Fruit fly (Drosophila melanogaster): ENCODE results near the gene Efr.

The Efr gene

dm6 chrX:6219227-6219626 lies 530 bp upstream of the Efr start, which contains the start of gene Btnd:
Gene Btnd (minus strand): TSS chrX:6219327.
- TF ChIP-seq CG11294 (GFP tag; IDR thresholded peaks at IDR 0.05) (no peak), CG4318 (GFP tag; optimal IDR thresholded peaks at IDR 0.05) (no peak), fd59A (GFP tag; optimal IDR thresholded peaks at IDR 0.05) (no peak), svp (GFP tag) (no peak), Ets21C (GFP tag; optimal IDR thresholded peaks at IDR 0.05) (no peak), salr (GFP tag; optimal IDR thresholded peaks at IDR 0.05) (no peak), CG1621 (tag; optimal IDR thresholded peaks at IDR 0.05) (no peak), CG8119 (GFP tag; IDR thresholded peaks at IDR 0.05) (no peak), Gug (GFP tag; IDR thresholded peaks at IDR 0.05) (no peak), CG3919 (GFP tag; optimal IDR thresholded peaks at IDR 0.05) (no peak), CG32006 (GFP tag; optimal IDR thresholded peaks at IDR 0.05) (no peak), OdsH (GFP tag; optimal IDR thresholded peaks at IDR 0.05) (no peak)

DNA sequence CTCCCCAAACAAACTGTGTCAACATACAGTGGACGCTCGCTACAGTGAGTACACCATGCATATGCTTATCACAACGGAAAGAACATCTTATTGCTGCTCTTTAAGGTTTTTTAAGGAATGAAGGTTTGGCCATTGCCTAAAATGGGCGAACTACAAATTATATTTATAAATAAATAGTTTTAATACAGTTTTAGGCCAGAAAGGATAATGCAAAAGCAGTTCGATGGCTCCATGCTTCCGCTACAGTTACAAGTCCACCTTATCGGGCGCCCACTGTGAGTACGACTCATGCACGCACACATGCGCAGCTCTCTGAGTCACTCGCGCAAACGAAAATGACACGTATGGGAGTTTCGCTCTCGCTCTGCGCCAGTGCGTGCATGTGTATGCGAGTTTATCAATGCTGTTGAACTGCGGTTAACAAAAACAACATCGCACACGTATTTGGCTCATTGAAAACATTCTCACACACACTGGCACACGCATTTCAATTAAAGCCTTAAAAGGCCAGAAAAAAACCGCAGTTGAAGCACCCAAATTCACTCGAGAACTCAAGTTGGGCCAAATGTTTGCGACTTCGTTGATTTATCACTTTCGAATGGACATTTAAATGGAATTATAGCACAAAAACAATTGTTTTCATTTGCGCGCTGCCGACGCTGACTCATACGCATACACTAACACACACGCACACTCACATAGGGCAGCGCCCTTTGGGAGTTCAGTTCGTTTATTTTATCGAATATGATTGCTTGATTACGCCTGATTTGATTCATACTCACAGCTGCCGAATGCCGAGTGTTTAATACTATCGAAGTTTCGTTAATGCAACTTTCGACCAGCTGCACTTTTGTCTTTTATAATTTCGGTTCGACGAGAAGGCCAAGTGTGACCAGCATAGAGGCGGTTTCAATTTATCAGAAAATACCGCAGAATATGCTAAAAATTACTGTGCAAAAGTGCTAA lies 4.8 kb downstream of the Efr start, which contains the start of gene sqh:
Gene sqh (minus strand): TSS at position 916 of the 966 bp plus-strand sequence.
- TF ChIP-seq esn (GFP tag; optimal IDR thresholded peaks at IDR 0.05): peak; percentile 89
- TF ChIP-seq pdm3 (GFP tag; optimal IDR thresholded peaks at IDR 0.05): peak; percentile 86
- peak; percentile 86 for TF ChIP-seq net (GFP tag; optimal IDR thresholded peaks at IDR 0.05)
- TF ChIP-seq Met (GFP tag; optimal IDR thresholded peaks at IDR 0.05): peak; percentile 85
- TF ChIP-seq lz (GFP tag; optimal IDR thresholded peaks at IDR 0.05): peak; percentile 85
- peak; percentile 83 for TF ChIP-seq CG4318 (GFP tag; optimal IDR thresholded peaks at IDR 0.05)
- TF ChIP-seq achi (GFP tag; optimal IDR thresholded peaks at IDR 0.05): peak; percentile 88
- TF ChIP-seq salr (GFP tag; optimal IDR thresholded peaks at IDR 0.05): peak; percentile 69 to 75
- TF ChIP-seq cyc (GFP tag; optimal IDR thresholded peaks at IDR 0.05): peak; percentile 75
- TF ChIP-seq CG6163 (GFP tag; IDR thresholded peaks at IDR 0.05): peak; percentile 87
- TF ChIP-seq Sox102F (GFP tag; optimal IDR thresholded peaks at IDR 0.05): peak; percentile 84
- peak; percentile 81 for TF ChIP-seq CG6276 (GFP tag; optimal IDR thresholded peaks at IDR 0.05)
- TF ChIP-seq svp (GFP tag): peak; percentile 92
- peak; percentile 98 for TF ChIP-seq fkh (GFP tag; optimal IDR thresholded peaks at IDR 0.05)
- peak; percentile 76 for TF ChIP-seq CG1621 (tag; optimal IDR thresholded peaks at IDR 0.05)
- TF ChIP-seq Lpt (GFP tag; optimal IDR thresholded peaks at IDR 0.05): peak; percentile 84
- TF ChIP-seq dsx (GFP tag; optimal IDR thresholded peaks at IDR 0.05; ENCODE audit: poor library complexity, severe bottlenecking): peak; percentile 79
- TF ChIP-seq spab (GFP tag; optimal IDR thresholded peaks at IDR 0.05): peak; percentile 69
- peak; percentile 83 for TF ChIP-seq CG10669 (GFP tag; optimal IDR thresholded peaks at IDR 0.05)
- TF ChIP-seq CG31627 (GFP tag; optimal IDR thresholded peaks at IDR 0.05): peak; percentile 75
- TF ChIP-seq CG6808 (GFP tag; optimal IDR thresholded peaks at IDR 0.05): peak; percentile 82
- peak; percentile 84 for TF ChIP-seq CG11294 (GFP tag; IDR thresholded peaks at IDR 0.05)
- TF ChIP-seq CG11762 (GFP tag; optimal IDR thresholded peaks at IDR 0.05; ENCODE audit: insufficient read depth): peak; percentile 60
- TF ChIP-seq CG8632 (GFP tag; optimal IDR thresholded peaks at IDR 0.05): peak; percentile 80
- TF ChIP-seq dac (GFP tag; optimal IDR thresholded peaks at IDR 0.05): peak; percentile 88
- TF ChIP-seq CG3919 (GFP tag; optimal IDR thresholded peaks at IDR 0.05): peak; percentile 71
- peak; percentile 66 for TF ChIP-seq CG16779 (tag; optimal IDR thresholded peaks at IDR 0.05)
- peak; percentile 85 for TF ChIP-seq CG6792 (GFP tag; optimal IDR thresholded peaks at IDR 0.05)
- peak; percentile 22 for TF ChIP-seq fd85E (GFP tag; optimal IDR thresholded peaks at IDR 0.05)
- peak; percentile 77 for TF ChIP-seq CG7368 (GFP tag; optimal IDR thresholded peaks at IDR 0.05)
- peak; percentile 80 for TF ChIP-seq Sox15 (GFP tag; optimal IDR thresholded peaks at IDR 0.05)
- TF ChIP-seq CG10631 (GFP tag; optimal IDR thresholded peaks at IDR 0.05): peak; percentile 85
- peak; percentile 82 for TF ChIP-seq Smox (GFP tag; optimal IDR thresholded peaks at IDR 0.05)
- peak; percentile 64 for TF ChIP-seq CG8319 (GFP tag; optimal IDR thresholded peaks at IDR 0.05)
- TF ChIP-seq Ets96B (tag; optimal IDR thresholded peaks at IDR 0.05): peak; percentile 77
- TF ChIP-seq Eip93F (GFP tag; optimal IDR thresholded peaks at IDR 0.05): peak; percentile 91
- peak; percentile 88 for TF ChIP-seq CG34406 (GFP tag; optimal IDR thresholded peaks at IDR 0.05)
- TF ChIP-seq Eip75B (GFP tag; optimal IDR thresholded peaks at IDR 0.05): peak; percentile 78
- peak; percentile 86 for TF ChIP-seq fd59A (GFP tag; optimal IDR thresholded peaks at IDR 0.05)
- TF ChIP-seq CG15336 (GFP tag; IDR thresholded peaks at IDR 0.05): peak; percentile 94
- no peak for TF ChIP-seq Hr38 (GFP tag; optimal IDR thresholded peaks at IDR 0.05)
- peak; percentile 90 for TF ChIP-seq acj6 (GFP tag; optimal IDR thresholded peaks at IDR 0.05)

Measured in whole organism, prepupa.